Worm (Caenorhabditis elegans): ENCODE results near the gene col-126.
A peak's percentile ranks its signal among the peaks of the same experiment; 100 is the strongest.

The col-126 gene

DNA sequence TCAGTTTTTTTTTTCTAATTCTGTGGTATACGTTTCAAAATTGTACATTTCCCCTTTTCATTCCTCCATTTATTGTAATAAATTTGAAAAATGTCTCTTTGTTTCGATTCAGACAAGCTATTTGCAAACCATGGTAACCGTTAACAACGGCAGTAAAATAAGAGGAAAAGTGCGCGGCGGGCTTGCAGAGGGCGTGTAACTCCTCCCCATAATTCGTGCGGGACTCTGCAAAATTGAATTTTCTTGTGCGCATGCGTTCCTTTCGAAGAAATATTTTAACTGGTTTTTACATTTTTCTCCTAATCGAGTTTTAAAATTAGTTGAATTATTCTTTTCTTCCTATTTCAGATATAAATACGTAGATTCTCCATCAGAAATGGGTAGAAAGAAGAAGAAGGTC, 47.4 kb downstream of the col-126 start, which contains the start of gene znf-207 (continued):
- TF ChIP-seq skn-1 (tag; optimal IDR thresholded peaks at IDR 0.05) (peak; percentile 41), vab-15 (tag; optimal IDR thresholded peaks at IDR 0.05) (no peak), snu-23 (GFP tag; optimal IDR thresholded peaks at IDR 0.05) (peak; percentile 53), pqm-1 (tag; optimal IDR thresholded peaks at IDR 0.05) (no peak), efl-3 (GFP tag; optimal IDR thresholded peaks at IDR 0.05) (no peak), dsc-1 (tag; optimal IDR thresholded peaks at IDR 0.05) (no peak), ces-1 (GFP tag; optimal IDR thresholded peaks at IDR 0.05) (peak; percentile 80), zip-4 (GFP tag; optimal IDR thresholded peaks at IDR 0.05) (no peak), C04F5.9 (tag; optimal IDR thresholded peaks at IDR 0.05) (no peak), mef-2 (tag; optimal IDR thresholded peaks at IDR 0.05) (no peak), hpl-2 (GFP tag; optimal IDR thresholded peaks at IDR 0.05) (no peak), fkh-8 (tag; optimal IDR thresholded peaks at IDR 0.05) (peak; percentile 41), efl-1 (optimal IDR thresholded peaks at IDR 0.05) (peak; percentile 39), efl-1 (GFP tag; optimal IDR thresholded peaks at IDR 0.05 in 1 of 2) (peak in 1 of 2 experiments; percentile 91), xbp-1 (tag; optimal IDR thresholded peaks at IDR 0.05) (peak; percentile 15), jun-1 (tag; optimal IDR thresholded peaks at IDR 0.05) (no peak), rnt-1 (tag; optimal IDR thresholded peaks at IDR 0.05) (peak; percentile 48), lin-14 (GFP tag; optimal IDR thresholded peaks at IDR 0.05) (peak; percentile 70), irx-1 (tag; optimal IDR thresholded peaks at IDR 0.05) (peak; percentile 5), lsy-2 (tag; optimal IDR thresholded peaks at IDR 0.05) (peak; percentile 3 to 56)

DNA sequence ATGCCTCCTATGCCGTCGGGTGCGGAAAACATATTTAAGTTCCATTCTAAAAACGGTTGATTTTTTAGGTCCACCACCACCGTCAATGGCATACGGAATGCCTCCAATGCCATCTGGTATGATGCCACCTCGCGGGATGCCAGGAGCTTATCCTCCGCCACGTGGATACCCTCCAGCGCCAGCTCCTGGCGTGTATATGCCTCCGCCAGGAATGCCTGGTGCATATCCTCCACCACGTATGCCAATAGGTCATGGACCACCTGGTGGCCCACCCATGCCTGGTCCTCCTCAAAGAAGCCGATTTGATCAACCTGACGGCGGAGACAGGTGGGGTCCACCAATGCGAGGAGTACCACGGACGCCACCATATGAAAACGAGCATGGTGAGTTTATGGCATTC, 48.3 kb downstream of the col-126 start:
- TF ChIP-seq mdl-1 (tag; optimal IDR thresholded peaks at IDR 0.05) (no peak), zag-1 (tag; optimal IDR thresholded peaks at IDR 0.05) (no peak), elt-3 (tag; optimal IDR thresholded peaks at IDR 0.05) (no peak), lin-14 (GFP tag; optimal IDR thresholded peaks at IDR 0.05) (no peak)

DNA sequence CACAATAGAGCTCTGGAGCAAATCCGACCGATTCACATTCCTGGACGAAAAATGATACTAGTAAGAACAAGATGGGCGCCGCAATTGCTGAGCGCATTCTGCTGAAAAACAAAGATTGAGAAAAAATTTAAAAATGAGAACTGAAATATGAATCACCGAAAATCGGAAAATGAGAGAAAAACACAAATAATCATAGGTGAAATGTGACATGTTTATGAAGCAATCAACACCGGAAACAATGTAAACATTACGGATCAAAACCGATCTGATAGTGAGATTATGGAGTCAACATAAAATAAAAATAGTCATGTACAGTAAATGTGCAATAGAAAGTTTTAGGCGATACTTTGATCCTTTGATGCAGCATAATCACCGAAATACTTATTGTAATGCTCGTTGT, 50.7 kb downstream of the col-126 start, which contains the start of gene dnj-2:
Gene dnj-2, minus strand, starts transcription at position 101 of the 400 bp plus-strand sequence.
- no peak for TF ChIP-seq ets-5 (GFP tag; IDR thresholded peaks at IDR 0.05)
- TF ChIP-seq F16B12.6 (tag; optimal IDR thresholded peaks at IDR 0.05) = no peak
- TF ChIP-seq mdl-1 (tag; optimal IDR thresholded peaks at IDR 0.05) = no peak
- no peak for TF ChIP-seq efl-3 (GFP tag; optimal IDR thresholded peaks at IDR 0.05)
- TF ChIP-seq fkh-10 (GFP tag; optimal IDR thresholded peaks at IDR 0.05) = no peak
- no peak for TF ChIP-seq nhr-90 (tag; optimal IDR thresholded peaks at IDR 0.05; ENCODE audit: poor library complexity)
- no peak for TF ChIP-seq nhr-77 (tag; optimal IDR thresholded peaks at IDR 0.05)
